Fruit fly (Drosophila melanogaster): ENCODE results near the gene glo.

glo gene

DNA sequence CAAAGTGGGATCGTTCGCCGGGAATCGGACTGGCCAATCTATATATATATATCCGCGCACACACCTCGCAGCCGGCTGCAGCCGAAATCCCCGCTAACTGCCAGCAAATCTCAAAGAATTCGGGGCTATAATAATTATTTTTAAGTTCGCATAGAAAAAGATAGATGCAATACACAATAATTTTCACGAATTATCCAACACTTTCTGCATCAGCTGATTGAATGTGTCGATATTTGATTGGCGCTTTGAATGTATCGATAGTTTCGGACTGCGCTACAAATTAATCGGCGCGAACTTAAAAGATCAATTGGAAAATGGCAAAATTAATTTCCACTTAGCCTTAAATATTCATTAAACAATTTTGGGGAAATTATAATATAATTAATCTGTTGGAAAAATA lies 22.4 kb downstream of the glo start, which contains the start of gene Sbf (continued):
- TF ChIP-seq CG14014 (GFP tag; IDR thresholded peaks at IDR 0.05) = 0 out of 2 replicates have a peak, but pooled peaks have one; percentile 8
- peak; percentile 24; the same call in 1 of the 2 replicates for TF ChIP-seq CG42726 (GFP tag; IDR thresholded peaks at IDR 0.05; ENCODE audit: partially characterized antibody)
- TF ChIP-seq CG11456 (GFP tag; IDR thresholded peaks at IDR 0.05) = no peak
- peak; percentile 25 for TF ChIP-seq CTCF (GFP tag; optimal IDR thresholded peaks at IDR 0.05)
- TF ChIP-seq CG12942 (GFP tag; optimal IDR thresholded peaks at IDR 0.05) = no peak
- TF ChIP-seq CG32772 (GFP tag; IDR thresholded peaks at IDR 0.05) = no peak
- TF ChIP-seq Bdp1 (GFP tag; optimal IDR thresholded peaks at IDR 0.05) = peak; percentile 9
- TF ChIP-seq CG7556 (GFP tag; optimal IDR thresholded peaks at IDR 0.05) = no peak
- TF ChIP-seq Tbp (GFP tag; optimal IDR thresholded peaks at IDR 0.05) = no peak
- TF ChIP-seq Lhr (GFP tag; optimal IDR thresholded peaks at IDR 0.05) = no peak
- no peak for TF ChIP-seq tgo (GFP tag; IDR thresholded peaks at IDR 0.05)
- no peak for TF ChIP-seq Kr (GFP tag; optimal IDR thresholded peaks at IDR 0.05)
- no peak for TF ChIP-seq CG4707 (GFP tag; optimal IDR thresholded peaks at IDR 0.05)
- TF ChIP-seq Hmr (GFP tag; optimal IDR thresholded peaks at IDR 0.05) = no peak
- peak; percentile 98 for TF ChIP-seq E2f2 (GFP tag; IDR thresholded peaks at IDR 0.05)
- peak; percentile 65 for TF ChIP-seq CG3995 (GFP tag; optimal IDR thresholded peaks at IDR 0.05)
- TF ChIP-seq lbe (GFP tag; optimal IDR thresholded peaks at IDR 0.05) = peak; percentile 57
- no peak for TF ChIP-seq Blimp-1 (GFP tag; optimal IDR thresholded peaks at IDR 0.05)
- TF ChIP-seq CG12769 (tag; optimal IDR thresholded peaks at IDR 0.05) = no peak
- TF ChIP-seq rib (GFP tag; IDR thresholded peaks at IDR 0.05) = no peak
- peak; percentile 68 for TF ChIP-seq CG2129 (GFP tag; IDR thresholded peaks at IDR 0.05; ENCODE audit: partially characterized antibody)
- peak; percentile 98 for TF ChIP-seq Dp (GFP tag; optimal IDR thresholded peaks at IDR 0.05)
- TF ChIP-seq klu (GFP tag; IDR thresholded peaks at IDR 0.05) = no peak
- no peak for TF ChIP-seq Six4 (GFP tag; optimal IDR thresholded peaks at IDR 0.05)
- TF ChIP-seq CG2678 (tag; optimal IDR thresholded peaks at IDR 0.05) = no peak
- TF ChIP-seq BEAF-32 (GFP tag; optimal IDR thresholded peaks at IDR 0.05) = peak; percentile 87
- TF ChIP-seq gcm (GFP tag; optimal IDR thresholded peaks at IDR 0.05) = no peak
- peak; percentile 33 for TF ChIP-seq CG30403 (GFP tag; optimal IDR thresholded peaks at IDR 0.05)
- TF ChIP-seq Ssrp (tag; optimal IDR thresholded peaks at IDR 0.05) = no peak
- TF ChIP-seq CG13287 (GFP tag; IDR thresholded peaks at IDR 0.05; ENCODE audit: partially characterized antibody) = peak; percentile 92
- peak; percentile 75 for TF ChIP-seq knrl (GFP tag; IDR thresholded peaks at IDR 0.05; ENCODE audit: partially characterized antibody)
- peak; percentile 77 for TF ChIP-seq CG14860 (GFP tag; IDR thresholded peaks at IDR 0.05; ENCODE audit: partially characterized antibody)
- TF ChIP-seq CG1647 (GFP tag; optimal IDR thresholded peaks at IDR 0.05) = no peak
- no peak for TF ChIP-seq Oli (tag; optimal IDR thresholded peaks at IDR 0.05)
- TF ChIP-seq sens (GFP tag) = peak; percentile 63
- peak; percentile 12; the same call in 1 of the 2 replicates for TF ChIP-seq CG6272 (GFP tag; IDR thresholded peaks at IDR 0.05)
- no peak for TF ChIP-seq CG17568 (GFP tag; optimal IDR thresholded peaks at IDR 0.05)
- TF ChIP-seq Scr (GFP tag; IDR thresholded peaks at IDR 0.05; ENCODE audit: partially characterized antibody) = peak; percentile 87
- no peak for TF ChIP-seq CG32532 (GFP tag; IDR thresholded peaks at IDR 0.05)
- TF ChIP-seq sim (GFP tag; IDR thresholded peaks at IDR 0.05) = no peak
- TF ChIP-seq pan (optimal IDR thresholded peaks at IDR 0.05) = no peak
- TF ChIP-seq pan (GFP tag; optimal IDR thresholded peaks at IDR 0.05 in 1 of 2, IDR thresholded peaks at IDR 0.05 in 1 of 2) = no peak
- TF ChIP-seq Atf6 (GFP tag; IDR thresholded peaks at IDR 0.05) = no peak
- TF ChIP-seq CG15479 (GFP tag; optimal IDR thresholded peaks at IDR 0.05) = no peak
- peak; percentile 10 for TF ChIP-seq CG10979 (tag; optimal IDR thresholded peaks at IDR 0.05)
- TF ChIP-seq Lpt (GFP tag; optimal IDR thresholded peaks at IDR 0.05) = no peak
- no peak for TF ChIP-seq fd102C (GFP tag; optimal IDR thresholded peaks at IDR 0.05)
- TF ChIP-seq CG7372 (GFP tag; IDR thresholded peaks at IDR 0.05) = no peak
- no peak for TF ChIP-seq CG18011 (GFP tag; optimal IDR thresholded peaks at IDR 0.05)
- TF ChIP-seq odd (GFP tag; optimal IDR thresholded peaks at IDR 0.05) = no peak
- no peak for TF ChIP-seq CG6683 (GFP tag; optimal IDR thresholded peaks at IDR 0.05)
